Fruit fly (Drosophila melanogaster) whole organism, pupa: Measurements from ENCODE around the gene CG46466.

Experiments
- CG10348 ChIP-seq: fragments of 200-800 bp; sonication (Bioruptor generic); IDR thresholded peaks from 2 replicates; pipeline ENCODE4 v1.3.6; 2022; ENCODE audit warnings: missing biosample characterization, missing genetic modification characterization
- CG12605 ChIP-seq: fragments of 200-800 bp; sonication (Bioruptor generic); IDR thresholded peaks from 2 replicates; pipeline ENCODE4 v1.3.6; 2022; ENCODE audit warnings: missing biosample characterization, missing genetic modification characterization
- CG13204 ChIP-seq: fragments of 200-800 bp; sonication (Bioruptor generic); optimal IDR thresholded peaks from 2 replicates; lab custom pipeline; 2018; ENCODE audit warnings: missing biosample characterization, mild to moderate bottlenecking, missing genetic modification characterization, moderate library complexity
- CG14655 ChIP-seq: fragments of 200-800 bp; sonication (Bioruptor generic); optimal IDR thresholded peaks from 3 replicates; lab custom pipeline; 2017; ENCODE audit warnings: mild to moderate bottlenecking, missing biosample characterization, missing genetic modification reagents, missing genetic modification characterization
- CG15710 ChIP-seq: fragments of 200-800 bp; sonication (Bioruptor generic); optimal IDR thresholded peaks from 2 replicates; lab custom pipeline; 2018; ENCODE audit warnings: missing biosample characterization, mild to moderate bottlenecking, missing genetic modification characterization, moderate library complexity
- CG17806 ChIP-seq: fragments of 200-800 bp; sonication (Bioruptor generic); optimal IDR thresholded peaks from 2 replicates; lab custom pipeline; 2018; ENCODE audit warnings: missing biosample characterization, mild to moderate bottlenecking, missing genetic modification characterization, moderate library complexity
- CG32121 ChIP-seq: fragments of 200-800 bp; sonication (Bioruptor generic); IDR thresholded peaks from 2 replicates; pipeline ENCODE4 v1.3.6; 2022; ENCODE audit warnings: missing biosample characterization, missing genetic modification characterization
- CG34367 ChIP-seq: fragments of 200-800 bp; sonication (Bioruptor generic); optimal IDR thresholded peaks from 2 replicates; lab custom pipeline; 2018; ENCODE audit warnings: missing biosample characterization, mild to moderate bottlenecking, missing genetic modification characterization
- CG4496 ChIP-seq: fragments of 200-800 bp; sonication (Bioruptor generic); IDR thresholded peaks from 3 replicates; pipeline ENCODE4 v1.3.6; 2022; ENCODE audit warnings: missing biosample characterization, missing genetic modification characterization
- CG8159 ChIP-seq: fragments of 200-800 bp; sonication (Bioruptor generic); optimal IDR thresholded peaks from 3 replicates; lab custom pipeline; 2018; ENCODE audit warnings: missing biosample characterization, mild to moderate bottlenecking, missing genetic modification characterization, moderate library complexity
- CG8301 ChIP-seq: fragments of 200-800 bp; sonication (Bioruptor generic); optimal IDR thresholded peaks from 2 replicates; lab custom pipeline; 2018; ENCODE audit warnings: missing biosample characterization, mild to moderate bottlenecking, missing genetic modification characterization
- CG9948 ChIP-seq: fragments of 200-800 bp; sonication (Bioruptor generic); optimal IDR thresholded peaks from 2 replicates; lab custom pipeline; 2018; ENCODE audit warnings: missing biosample characterization, mild to moderate bottlenecking, missing genetic modification characterization, moderate library complexity
- D1 ChIP-seq: fragments of 200-800 bp; sonication (Bioruptor generic); optimal IDR thresholded peaks from 2 replicates; lab custom pipeline; 2018; ENCODE audit warnings: missing biosample characterization, mild to moderate bottlenecking, missing genetic modification characterization, moderate library complexity
- EcR ChIP-seq: fragments of 200-800 bp; sonication (Bioruptor generic); optimal IDR thresholded peaks from 3 replicates; lab custom pipeline; 2019; ENCODE audit warnings: missing biosample characterization, missing genetic modification characterization, mild to moderate bottlenecking, moderate library complexity, missing genetic modification reagents
- Ets98B ChIP-seq: fragments of 200-800 bp; sonication (Bioruptor generic); IDR thresholded peaks from 2 replicates; pipeline ENCODE4 v1.3.6; 2022; ENCODE audit warnings: missing biosample characterization, missing genetic modification characterization
- Pif1A ChIP-seq: fragments of 200-800 bp; sonication (Bioruptor generic); optimal IDR thresholded peaks from 3 replicates; lab custom pipeline; 2016; ENCODE audit warnings: missing biosample characterization, missing genetic modification characterization
- Pif1B ChIP-seq: fragments of 200-800 bp; sonication (Bioruptor generic); optimal IDR thresholded peaks from 3 replicates; lab custom pipeline; 2016; ENCODE audit warnings: missing biosample characterization, missing genetic modification characterization
- Snoo ChIP-seq: fragments of 200-800 bp; sonication (Bioruptor generic); optimal IDR thresholded peaks from 3 replicates; lab custom pipeline; 2017; ENCODE audit warnings: missing biosample characterization, mild to moderate bottlenecking, missing genetic modification characterization, inconsistent platforms
- fd96Ca ChIP-seq: fragments of 200-800 bp; sonication (Bioruptor generic); IDR thresholded peaks from 3 replicates; pipeline ENCODE4 v1.3.6; 2022; ENCODE audit warnings: missing biosample characterization, missing genetic modification characterization
- gl ChIP-seq: fragments of 200-800 bp; sonication (Bioruptor generic); optimal IDR thresholded peaks from 2 replicates; lab custom pipeline; 2018; ENCODE audit warnings: missing biosample characterization, mild to moderate bottlenecking, missing genetic modification characterization
- rn ChIP-seq: fragments of 200-800 bp; sonication (Bioruptor generic); IDR thresholded peaks from 2 replicates; pipeline ENCODE4 v1.3.6; 2022; ENCODE audit warnings: missing biosample characterization, missing genetic modification characterization

Gene CG46466

DNA sequence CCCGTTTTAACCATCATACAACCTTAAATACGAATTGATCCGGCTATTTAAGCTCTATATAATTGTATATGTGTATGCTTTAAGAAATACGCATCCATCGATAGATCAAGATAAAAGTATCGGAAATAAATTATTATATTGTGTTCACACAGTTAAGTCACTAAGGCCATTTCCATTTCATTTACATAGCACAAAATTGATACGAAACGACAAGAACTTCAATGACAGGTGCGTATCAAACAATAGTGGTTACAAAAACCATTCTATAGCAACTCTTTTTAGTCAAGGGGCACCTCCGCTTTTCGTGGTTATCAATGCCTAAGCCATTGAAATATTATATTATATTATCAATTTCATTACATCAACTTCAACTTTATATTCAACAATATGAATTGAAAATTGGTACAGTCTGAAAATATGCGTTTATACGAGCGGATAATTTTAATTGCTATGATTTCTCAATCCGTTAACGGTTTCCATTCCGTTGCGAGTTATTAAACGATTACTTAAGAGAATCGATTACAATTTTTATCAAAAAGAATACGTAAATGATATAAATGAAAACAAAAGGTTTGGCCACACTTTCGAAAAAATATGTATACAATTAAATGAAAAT lies at the start of gene CG46466, which contains the start of gene Slip1:
CG46466 (minus strand) TSS at position 70 of the 616 bp plus-strand sequence.
Slip1 (plus strand) TSS at position 567 of the 616 bp plus-strand sequence.
- no peak for TF ChIP-seq Ets98B (GFP tag; lab: Robert Waterston, UW)
- TF ChIP-seq CG15710 (tag; lab: Kevin White, UChicago) = peak; percentile 39
- TF ChIP-seq Snoo (tag; lab: Kevin White, UChicago) = peak; percentile 47
- TF ChIP-seq CG34367 (tag; lab: Kevin White, UChicago) = peak; percentile 9
- TF ChIP-seq gl = no peak
- TF ChIP-seq Pif1B (GFP tag; lab: Kevin White, UChicago) = no peak
- TF ChIP-seq CG9948 (tag; lab: Kevin White, UChicago) = peak; percentile 10
- TF ChIP-seq EcR (GFP tag; lab: Kevin White, UChicago) = no peak
- TF ChIP-seq CG10348 (GFP tag; lab: Robert Waterston, UW) = no peak
- TF ChIP-seq CG12605 = no peak
- no peak for TF ChIP-seq CG13204 (GFP tag; lab: Kevin White, UChicago)
- TF ChIP-seq CG4496 (GFP tag; lab: Robert Waterston, UW) = no peak
- TF ChIP-seq rn (GFP tag; lab: Robert Waterston, UW) = no peak
- no peak for TF ChIP-seq fd96Ca (GFP tag; lab: Robert Waterston, UW)
- peak; percentile 46 for TF ChIP-seq CG8159 (tag; lab: Kevin White, UChicago)
- TF ChIP-seq Pif1A (GFP tag; lab: Kevin White, UChicago) = no peak
- no peak for TF ChIP-seq CG32121 (GFP tag; lab: Robert Waterston, UW)
- TF ChIP-seq CG17806 (tag; lab: Kevin White, UChicago) = peak; percentile 24
- peak; percentile 25 for TF ChIP-seq D1 (tag; lab: Kevin White, UChicago)
- TF ChIP-seq CG8301 (tag; lab: Kevin White, UChicago) = no peak
- no peak for TF ChIP-seq CG14655 (GFP tag; lab: Kevin White, UChicago)

- TF ChIP-seq CG15710 (tag; lab: Kevin White, UChicago) (no peak), Pif1B (GFP tag; lab: Kevin White, UChicago) (no peak), Pif1A (GFP tag; lab: Kevin White, UChicago) (no peak), EcR (GFP tag; lab: Kevin White, UChicago) (no peak), gl (no peak), CG14655 (GFP tag; lab: Kevin White, UChicago) (no peak), CG8159 (tag; lab: Kevin White, UChicago) (no peak), CG32121 (GFP tag; lab: Robert Waterston, UW) (no peak), D1 (tag; lab: Kevin White, UChicago) (no peak), CG9948 (tag; lab: Kevin White, UChicago) (no peak), CG17806 (tag; lab: Kevin White, UChicago) (no peak), rn (GFP tag; lab: Robert Waterston, UW) (no peak), CG10348 (GFP tag; lab: Robert Waterston, UW) (no peak)
These were observed 46.8 kb upstream of the CG46466 start for dm6 chr4:709730-710129.

dm6 chr4:708665-709064 lies 45.7 kb upstream of the CG46466 start:
- no peak for TF ChIP-seq CG13204 (GFP tag; lab: Kevin White, UChicago)
- no peak for TF ChIP-seq rn (GFP tag; lab: Robert Waterston, UW)
- no peak for TF ChIP-seq CG34367 (tag; lab: Kevin White, UChicago)
- no peak for TF ChIP-seq D1 (tag; lab: Kevin White, UChicago)
- TF ChIP-seq EcR (GFP tag; lab: Kevin White, UChicago) = no peak

- TF ChIP-seq CG32121 (GFP tag; lab: Robert Waterston, UW) = no peak
- TF ChIP-seq, all 21 proteins: peak for 0
These were observed 43.9 kb upstream of the CG46466 start for dm6 chr4:706847-707246.

dm6 chr4:703992-704690 lies 41.2 kb upstream of the CG46466 start:
- TF ChIP-seq CG12605 (no peak), D1 (tag; lab: Kevin White, UChicago) (no peak)
- TF ChIP-seq, all 21 proteins: peak for 0

DNA sequence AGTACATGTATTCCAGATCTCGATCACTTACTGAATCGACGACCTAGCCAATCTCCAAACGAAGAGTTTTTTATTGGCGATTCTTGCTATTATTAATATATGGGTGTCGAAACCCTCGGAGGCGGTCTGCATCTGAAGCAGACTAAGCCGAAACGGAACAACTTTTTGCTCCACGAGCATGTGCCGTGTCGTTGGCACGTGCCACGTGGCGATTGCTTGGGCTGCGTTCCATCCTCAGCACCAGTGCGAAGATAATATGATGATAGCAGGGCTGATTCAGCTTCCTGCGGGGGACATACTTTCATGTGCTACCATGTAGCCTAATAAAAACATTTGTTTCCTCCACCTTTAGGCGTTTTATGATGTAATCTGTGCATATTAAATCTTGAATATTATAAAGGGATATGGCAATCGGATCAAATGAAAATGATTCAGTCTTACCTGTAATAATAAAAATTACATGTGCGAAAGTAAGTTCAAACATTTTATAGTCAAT lies 39.9 kb upstream of the CG46466 start:
- TF ChIP-seq Ets98B (GFP tag; lab: Robert Waterston, UW) = no peak
- TF ChIP-seq EcR (GFP tag; lab: Kevin White, UChicago) = no peak
- TF ChIP-seq, all 21 proteins: peak for 0

dm6 chr4:701948-702347 lies 39.0 kb upstream of the CG46466 start:
- TF ChIP-seq Pif1B (GFP tag; lab: Kevin White, UChicago) (no peak), gl (no peak), CG8301 (tag; lab: Kevin White, UChicago) (no peak), CG9948 (tag; lab: Kevin White, UChicago) (no peak), CG12605 (no peak), EcR (GFP tag; lab: Kevin White, UChicago) (no peak), CG32121 (GFP tag; lab: Robert Waterston, UW) (no peak), CG10348 (GFP tag; lab: Robert Waterston, UW) (no peak), D1 (tag; lab: Kevin White, UChicago) (no peak), CG34367 (tag; lab: Kevin White, UChicago) (no peak), Snoo (tag; lab: Kevin White, UChicago) (no peak), CG13204 (GFP tag; lab: Kevin White, UChicago) (no peak), fd96Ca (GFP tag; lab: Robert Waterston, UW) (no peak), CG17806 (tag; lab: Kevin White, UChicago) (no peak), CG14655 (GFP tag; lab: Kevin White, UChicago) (no peak)
